Worm (Caenorhabditis elegans) whole organism, young adult: ENCODE measurements around the gene haf-1.

Experiments used
- B0019.2 ChIP-seq: fragments of 200-800 bp; sonication (Bioruptor generic); conservative IDR thresholded peaks from 2 replicates; pipeline ENCODE4 v1.3.6; 2022; ENCODE audit warnings: missing genetic modification reagents, missing genetic modification characterization, missing compliant biosample characterization
- B0261.1 ChIP-seq: sonication (generic microtip); optimal IDR thresholded peaks from 2 replicates; lab custom pipeline; 2016; ENCODE audit warnings: mild to moderate bottlenecking, missing genetic modification characterization, moderate library complexity, missing compliant biosample characterization
- C06A6.2 ChIP-seq: fragments of 200-800 bp; sonication (Bioruptor generic); conservative IDR thresholded peaks from 2 replicates; pipeline ENCODE4 v1.3.6; 2022; ENCODE audit warnings: missing genetic modification characterization, missing compliant biosample characterization
- D2030.7 ChIP-seq: fragments of 200-800 bp; sonication (Bioruptor generic); IDR thresholded peaks from 2 replicates; pipeline ENCODE4 v1.3.6; 2022; ENCODE audit warnings: missing genetic modification reagents, missing genetic modification characterization, missing compliant biosample characterization
- F23B12.7 ChIP-seq: sonication (generic microtip); optimal IDR thresholded peaks from 2 replicates; lab custom pipeline; 2017; ENCODE audit warnings: missing genetic modification characterization, mild to moderate bottlenecking, missing compliant biosample characterization, antibody characterized with exemption, moderate library complexity; ENCODE audit not compliant: insufficient read depth
- F33H1.4 ChIP-seq: fragments of 200-800 bp; sonication (Bioruptor generic); IDR thresholded peaks from 2 replicates; pipeline ENCODE4 v1.3.6; 2022; ENCODE audit warnings: missing genetic modification reagents, missing genetic modification characterization, missing compliant biosample characterization
- F52B5.7 ChIP-seq: sonication (generic microtip); optimal IDR thresholded peaks from 2 replicates; lab custom pipeline; 2016; ENCODE audit warnings: mild to moderate bottlenecking, missing genetic modification characterization, missing compliant biosample characterization
- F55B11.4 ChIP-seq: sonication (generic microtip); optimal IDR thresholded peaks from 2 replicates; lab custom pipeline; 2016; ENCODE audit warnings: missing compliant biosample characterization, missing genetic modification characterization, borderline replicate concordance; ENCODE audit not compliant: insufficient read depth
- F57C9.4 ChIP-seq: sonication (generic microtip); optimal IDR thresholded peaks from 2 replicates; lab custom pipeline; 2017; ENCODE audit warnings: mild to moderate bottlenecking, missing genetic modification characterization, missing compliant biosample characterization
- K11D2.4 ChIP-seq: fragments of 200-800 bp; sonication (Bioruptor generic); IDR thresholded peaks from 2 replicates; pipeline ENCODE4 v1.3.6; 2022; ENCODE audit warnings: missing genetic modification reagents, missing genetic modification characterization, missing compliant biosample characterization
- T26A5.8 ChIP-seq: sonication (generic microtip); optimal IDR thresholded peaks from 2 replicates; lab custom pipeline; 2016; ENCODE audit warnings: missing genetic modification characterization, missing compliant biosample characterization
- Y53F4B.3 ChIP-seq: fragments of 200-800 bp; sonication (Bioruptor generic); IDR thresholded peaks from 2 replicates; pipeline ENCODE4 v1.3.6; 2022; ENCODE audit warnings: missing genetic modification reagents, missing genetic modification characterization, missing compliant biosample characterization
- Y56A3A.18 ChIP-seq: fragments of 200-800 bp; sonication (Bioruptor generic); IDR thresholded peaks from 2 replicates; pipeline ENCODE4 v1.3.6; 2022; ENCODE audit warnings: missing genetic modification reagents, missing genetic modification characterization, missing compliant biosample characterization
- aptf-3 ChIP-seq: fragments of 200-800 bp; sonication (Bioruptor generic); IDR thresholded peaks from 2 replicates; pipeline ENCODE4 v1.3.6; 2022; ENCODE audit warnings: missing genetic modification characterization, missing compliant biosample characterization
- attf-6 ChIP-seq: fragments of 200-800 bp; sonication (Bioruptor generic); IDR thresholded peaks from 2 replicates; pipeline ENCODE4 v1.3.6; 2022; ENCODE audit warnings: missing genetic modification reagents, missing genetic modification characterization, missing compliant biosample characterization
- bed-1 ChIP-seq: fragments of 200-800 bp; sonication (Bioruptor generic); IDR thresholded peaks from 2 replicates; pipeline ENCODE4 v1.3.6; 2022; ENCODE audit warnings: missing genetic modification reagents, missing genetic modification characterization, missing compliant biosample characterization
- bed-2 ChIP-seq: fragments of 200-800 bp; sonication (Bioruptor generic); IDR thresholded peaks from 2 replicates; pipeline ENCODE4 v1.3.6; 2022; ENCODE audit warnings: missing genetic modification reagents, missing genetic modification characterization, missing compliant biosample characterization
- cebp-2 ChIP-seq: fragments of 200-800 bp; sonication (Bioruptor generic); IDR thresholded peaks from 2 replicates; pipeline ENCODE4 v1.3.6; 2022; ENCODE audit warnings: missing genetic modification characterization, missing compliant biosample characterization
- ceh-27 ChIP-seq: fragments of 200-800 bp; sonication (Bioruptor generic); optimal IDR thresholded peaks from 2 replicates; lab custom pipeline; 2018; ENCODE audit warnings: mild to moderate bottlenecking, missing genetic modification characterization, moderate library complexity, missing compliant biosample characterization
- ceh-91 ChIP-seq: fragments of 200-800 bp; sonication (Bioruptor generic); IDR thresholded peaks from 2 replicates; pipeline ENCODE4 v1.3.6; 2022; ENCODE audit warnings: missing genetic modification reagents, missing genetic modification characterization, missing compliant biosample characterization
- dox-1 ChIP-seq: fragments of 200-800 bp; sonication (Bioruptor generic); IDR thresholded peaks from 2 replicates; pipeline ENCODE4 v1.3.6; 2022; ENCODE audit warnings: missing genetic modification reagents, missing genetic modification characterization, missing compliant biosample characterization
- efl-1 ChIP-seq: fragments of 150-350 bp; optimal IDR thresholded peaks from 2 replicates; lab custom pipeline; 2014; ENCODE audit warnings: missing biosample characterization, missing genetic modification reagents, missing genetic modification characterization
- ekl-4 ChIP-seq: fragments of 200-800 bp; sonication (Bioruptor generic); IDR thresholded peaks from 2 replicates; pipeline ENCODE4 v1.3.6; 2022; ENCODE audit warnings: missing genetic modification reagents, missing genetic modification characterization, missing compliant biosample characterization
- ets-4 ChIP-seq: fragments of 200-800 bp; sonication (Bioruptor generic); optimal IDR thresholded peaks from 2 replicates; lab custom pipeline; 2018; ENCODE audit warnings: mild to moderate bottlenecking, missing genetic modification characterization, missing compliant biosample characterization
- hmg-20 ChIP-seq: fragments of 200-800 bp; sonication (Bioruptor generic); IDR thresholded peaks from 2 replicates; pipeline ENCODE4 v1.3.6; 2022; ENCODE audit warnings: missing genetic modification reagents, missing genetic modification characterization, missing compliant biosample characterization
- lag-1 ChIP-seq: fragments of 200-800 bp; sonication (Bioruptor generic); IDR thresholded peaks from 2 replicates; pipeline ENCODE4 v1.3.6; 2022; ENCODE audit warnings: missing genetic modification reagents, missing genetic modification characterization, missing compliant biosample characterization
- lin-26 ChIP-seq: fragments of 200-800 bp; sonication (Bioruptor generic); IDR thresholded peaks from 2 replicates; pipeline ENCODE4 v1.3.6; 2022; ENCODE audit warnings: missing genetic modification reagents, missing genetic modification characterization, missing compliant biosample characterization
- lsl-1 ChIP-seq: fragments of 200-800 bp; sonication (Bioruptor generic); optimal IDR thresholded peaks from 2 replicates; lab custom pipeline; 2018; ENCODE audit warnings: mild to moderate bottlenecking, missing genetic modification characterization, moderate library complexity, missing compliant biosample characterization
- madf-6 ChIP-seq: fragments of 200-800 bp; sonication (Bioruptor generic); IDR thresholded peaks from 2 replicates; pipeline ENCODE4 v1.3.6; 2022; ENCODE audit warnings: missing genetic modification reagents, missing genetic modification characterization, missing compliant biosample characterization
- madf-8 ChIP-seq: fragments of 200-800 bp; sonication (Bioruptor generic); conservative IDR thresholded peaks from 2 replicates; pipeline ENCODE4 v1.3.6; 2022; ENCODE audit warnings: missing genetic modification reagents, missing genetic modification characterization, missing compliant biosample characterization
- mcd-1 ChIP-seq: fragments of 200-800 bp; sonication (Bioruptor generic); IDR thresholded peaks from 2 replicates; pipeline ENCODE4 v1.3.6; 2022; ENCODE audit warnings: missing genetic modification reagents, missing genetic modification characterization, missing compliant biosample characterization
- mes-4 ChIP-seq: sonication (generic microtip); optimal IDR thresholded peaks from 2 replicates; lab custom pipeline; 2016; ENCODE audit warnings: missing genotype, missing genetic modification characterization, missing compliant biosample characterization
- nfyb-1 ChIP-seq: fragments of 200-800 bp; sonication (Bioruptor generic); IDR thresholded peaks from 2 replicates; pipeline ENCODE4 v1.3.6; 2022; ENCODE audit warnings: missing genetic modification reagents, missing genetic modification characterization, missing compliant biosample characterization
- nhr-179 ChIP-seq: sonication (generic microtip); optimal IDR thresholded peaks from 2 replicates; lab custom pipeline; 2016; ENCODE audit warnings: mild to moderate bottlenecking, missing genetic modification characterization, missing compliant biosample characterization
- nhr-27 ChIP-seq: fragments of 200-800 bp; sonication (Bioruptor generic); optimal IDR thresholded peaks from 2 replicates; lab custom pipeline; 2018; ENCODE audit warnings: mild to moderate bottlenecking, missing genetic modification characterization, moderate library complexity, missing compliant biosample characterization
- nhr-90 ChIP-seq: sonication (generic microtip); optimal IDR thresholded peaks from 2 replicates; lab custom pipeline; 2016; ENCODE audit warnings: missing genotype, mild to moderate bottlenecking, missing genetic modification characterization, missing compliant biosample characterization
- repo-1 ChIP-seq: sonication (generic microtip); optimal IDR thresholded peaks from 2 replicates; lab custom pipeline; 2017; ENCODE audit warnings: mild to moderate bottlenecking, missing genetic modification characterization, missing compliant biosample characterization
- snpc-1.3 ChIP-seq: sonication (generic microtip); optimal IDR thresholded peaks from 2 replicates; lab custom pipeline; 2017; ENCODE audit warnings: missing genetic modification characterization, mild to moderate bottlenecking, missing compliant biosample characterization, antibody characterized with exemption, moderate library complexity, missing genotype, missing genetic modification reagents; ENCODE audit not compliant: insufficient read depth
- snpc-4 ChIP-seq, 5 experiments: fragments of 150-350 bp in 1 of 5; sonication (generic microtip) in 4 of 5; optimal IDR thresholded peaks; 2 replicates each; lab custom pipeline; 2014 to 2018; ENCODE audit warnings: missing genetic modification characterization in 5 of 5, missing biosample characterization in 3 of 5, antibody characterized with exemption in 2 of 5, mild to moderate bottlenecking in 2 of 5, missing compliant biosample characterization in 2 of 5, missing genotype in 2 of 5, moderate library complexity in 2 of 5, missing genetic modification reagents in 1 of 5
- somi-1 ChIP-seq: fragments of 200-800 bp; sonication (Bioruptor generic); optimal IDR thresholded peaks from 2 replicates; lab custom pipeline; 2018; ENCODE audit warnings: mild to moderate bottlenecking, missing genetic modification characterization, missing compliant biosample characterization
- tbp1 ChIP-seq: fragments of 200-800 bp; sonication (Bioruptor generic); optimal IDR thresholded peaks from 2 replicates; lab custom pipeline; 2018; ENCODE audit warnings: mild to moderate bottlenecking, missing genetic modification characterization, missing compliant biosample characterization
- unc-130 ChIP-seq: sonication (generic microtip); optimal IDR thresholded peaks from 2 replicates; lab custom pipeline; 2016; ENCODE audit warnings: missing genetic modification reagents, missing genetic modification characterization, missing compliant biosample characterization
- xnd-1 ChIP-seq: sonication (generic microtip); optimal IDR thresholded peaks from 2 replicates; lab custom pipeline; 2016; ENCODE audit warnings: missing genotype, missing genetic modification reagents, missing genetic modification characterization, missing compliant biosample characterization
- zfh-2 ChIP-seq: fragments of 200-800 bp; sonication (Bioruptor generic); conservative IDR thresholded peaks from 2 replicates; pipeline ENCODE4 v1.3.6; 2022; ENCODE audit warnings: missing genetic modification reagents, missing genetic modification characterization, missing compliant biosample characterization
- ztf-25 ChIP-seq: fragments of 200-800 bp; sonication (Bioruptor generic); IDR thresholded peaks from 2 replicates; pipeline ENCODE4 v1.3.6; 2022; ENCODE audit warnings: missing genetic modification reagents, missing genetic modification characterization, missing compliant biosample characterization
- ztf-26 ChIP-seq: sonication (generic microtip); optimal IDR thresholded peaks from 2 replicates; lab custom pipeline; 2017; ENCODE audit warnings: missing genetic modification characterization, missing compliant biosample characterization
- ztf-28 ChIP-seq: fragments of 200-800 bp; sonication (Bioruptor generic); IDR thresholded peaks from 2 replicates; pipeline ENCODE4 v1.3.6; 2022; ENCODE audit warnings: missing genetic modification reagents, missing genetic modification characterization, missing compliant biosample characterization
- ztf-3 ChIP-seq: fragments of 200-800 bp; sonication (Bioruptor generic); optimal IDR thresholded peaks from 2 replicates; lab custom pipeline; 2018; ENCODE audit warnings: mild to moderate bottlenecking, missing genetic modification characterization, missing compliant biosample characterization

Gene haf-1

ce11 chrIV:17380061-17380680 is 3.9 kb downstream of the haf-1 start, which contains the start of the genes C30H6.9 and dlat-2:
Gene C30H6.9 (minus strand): TSS chrIV:17380170.
Gene dlat-2 (plus strand): TSS chrIV:17380626.
- TF ChIP-seq F55B11.4 (tag; lab: Kevin White, UChicago) (no peak), nhr-179 (tag; lab: Kevin White, UChicago) (no peak), Y56A3A.18 (GFP tag; lab: Robert Waterston, UW) (no peak), lin-26 (GFP tag; lab: Robert Waterston, UW) (no peak), madf-8 (GFP tag; lab: Robert Waterston, UW) (no peak), ztf-25 (no peak), bed-1 (no peak), ceh-91 (GFP tag; lab: Robert Waterston, UW) (no peak), ets-4 (GFP tag; lab: Kevin White, UChicago) (no peak), T26A5.8 (tag; lab: Kevin White, UChicago) (no peak), xnd-1 (tag; lab: Kevin White, UChicago) (peak; percentile 38), F52B5.7 (tag; lab: Kevin White, UChicago) (no peak), somi-1 (GFP tag; lab: Kevin White, UChicago) (no peak), madf-6 (GFP tag; lab: Robert Waterston, UW) (peak; percentile 62), ekl-4 (no peak), Y53F4B.3 (no peak), snpc-4 (GFP tag; optimal IDR thresholded peaks at IDR 0.05; lab: Kevin White, UChicago) (peak; percentile 24), snpc-4 (tag; optimal IDR thresholded peaks at IDR 0.05; lab: Kevin White, UChicago) (peak in 3 of 4 experiments; percentile 72 to 84 (median 83)), mes-4 (tag; lab: Kevin White, UChicago) (no peak), nhr-90 (no peak), B0019.2 (no peak), repo-1 (tag; lab: Kevin White, UChicago) (no peak), C06A6.2 (no peak), nfyb-1 (GFP tag; lab: Robert Waterston, UW) (no peak), unc-130 (GFP tag; lab: Kevin White, UChicago) (no peak), ztf-3 (GFP tag; lab: Kevin White, UChicago) (no peak), efl-1 (GFP tag; lab: Kevin White, UChicago) (no peak), hmg-20 (no peak), nhr-27 (tag; lab: Kevin White, UChicago) (no peak), lag-1 (no peak), F57C9.4 (tag; lab: Kevin White, UChicago) (no peak), ztf-28 (GFP tag; lab: Robert Waterston, UW) (no peak), snpc-1.3 (tag; lab: Kevin White, UChicago) (no peak), zfh-2 (GFP tag; lab: Robert Waterston, UW) (no peak), F23B12.7 (tag; lab: Kevin White, UChicago) (no peak), mcd-1 (GFP tag; lab: Robert Waterston, UW) (peak; percentile 77), cebp-2 (no peak), tbp1 (GFP tag; lab: Kevin White, UChicago) (peak; percentile 11), B0261.1 (no peak), aptf-3 (GFP tag; lab: Robert Waterston, UW) (no peak), ceh-27 (GFP tag; lab: Kevin White, UChicago) (no peak), dox-1 (GFP tag; lab: Robert Waterston, UW) (peak; percentile 44; the same call in 1 of the 2 replicates), lsl-1 (GFP tag; lab: Kevin White, UChicago) (peak; percentile 73), bed-2 (no peak), K11D2.4 (GFP tag; lab: Robert Waterston, UW) (no peak), F33H1.4 (GFP tag; lab: Robert Waterston, UW) (peak; percentile 80), ztf-26 (no peak), attf-6 (GFP tag; lab: Robert Waterston, UW) (peak; percentile 65; the same call in 1 of the 2 replicates), D2030.7 (GFP tag; lab: Robert Waterston, UW) (peak; percentile 41; the same call in 1 of the 2 replicates)
